Fruit fly (Drosophila melanogaster) Kc167 (cell line): Measurements from ENCODE around the gene CG18788.

Source experiments
- Myc ChIP-seq: fragments of >200 bp; optimal IDR thresholded peaks from 2 replicates; lab custom pipeline; 2017; ENCODE audit warnings: missing external identifiers
- Sin3A ChIP-seq: fragments of >200 bp; optimal IDR thresholded peaks from 2 replicates; lab custom pipeline; 2018; ENCODE audit warnings: missing external identifiers
- h ChIP-seq: fragments of >200 bp; optimal IDR thresholded peaks from 3 replicates; lab custom pipeline; 2018; ENCODE audit warnings: missing external identifiers
- psq ChIP-seq: fragments of >200 bp; optimal IDR thresholded peaks from 2 replicates; lab custom pipeline; 2017; ENCODE audit warnings: missing external identifiers

dm6 chr2L:12011682-12012655 is 22.0 kb upstream of the CG18788 start:
- TF ChIP-seq h (lab: Kevin White, UChicago): no peak
- TF ChIP-seq Sin3A: no peak
- TF ChIP-seq psq (lab: Kevin White, UChicago): no peak
- no peak for TF ChIP-seq Myc (lab: Kevin White, UChicago)
